Worm (Caenorhabditis elegans) whole organism, L2 larva: ENCODE data around the gene rha-1.

ENCODE experiments used
- C34F6.9 ChIP-seq: fragments of 150-350 bp; optimal IDR thresholded peaks from 2 replicates; lab custom pipeline; 2014; ENCODE audit warnings: missing biosample characterization, missing genetic modification characterization
- F13H6.1 ChIP-seq: sonication (generic microtip); optimal IDR thresholded peaks from 2 replicates; lab custom pipeline; 2016; ENCODE audit warnings: missing genetic modification characterization, missing compliant biosample characterization
- Y55F3AM.14 ChIP-seq: fragments of 200-800 bp; sonication (Bioruptor generic); optimal IDR thresholded peaks from 2 replicates; lab custom pipeline; 2018; ENCODE audit warnings: mild to moderate bottlenecking, missing genetic modification characterization, missing compliant biosample characterization
- ZK546.5 ChIP-seq: sonication (generic microtip); optimal IDR thresholded peaks from 2 replicates; lab custom pipeline; 2017; ENCODE audit warnings: missing biosample characterization, missing genetic modification characterization
- ama-1 ChIP-seq: fragments of 150-350 bp; optimal IDR thresholded peaks from 2 replicates; lab custom pipeline; 2018; ENCODE audit warnings: inconsistent platforms
- blmp-1 ChIP-seq: sonication (generic microtip); optimal IDR thresholded peaks from 2 replicates; lab custom pipeline; 2017; ENCODE audit warnings: missing genetic modification characterization, mild to moderate bottlenecking, missing compliant biosample characterization, antibody characterized with exemption, moderate library complexity; ENCODE audit not compliant: insufficient read depth
- ceh-16 ChIP-seq: fragments of 150-350 bp; optimal IDR thresholded peaks from 2 replicates; lab custom pipeline; 2014; ENCODE audit warnings: missing biosample characterization, missing genetic modification characterization
- ceh-82 ChIP-seq: fragments of 150-350 bp; optimal IDR thresholded peaks from 2 replicates; lab custom pipeline; 2014; ENCODE audit warnings: missing biosample characterization, missing genetic modification characterization
- crh-2 ChIP-seq: sonication (generic microtip); optimal IDR thresholded peaks from 2 replicates; lab custom pipeline; 2017; ENCODE audit warnings: missing biosample characterization, missing genetic modification characterization
- dmd-4 ChIP-seq: sonication (generic microtip); optimal IDR thresholded peaks from 2 replicates; lab custom pipeline; 2017; ENCODE audit warnings: missing biosample characterization, missing genetic modification characterization
- egl-27 ChIP-seq: sonication (generic microtip); optimal IDR thresholded peaks from 3 replicates; lab custom pipeline; 2017; ENCODE audit warnings: missing biosample characterization, missing genetic modification reagents, missing genetic modification characterization
- fos-1 ChIP-seq: fragments of 150-350 bp; optimal IDR thresholded peaks from 2 replicates; lab custom pipeline; 2014; ENCODE audit warnings: missing biosample characterization, missing genetic modification characterization
- gmeb-1 ChIP-seq: fragments of 150-350 bp; optimal IDR thresholded peaks from 2 replicates; lab custom pipeline; 2014; ENCODE audit warnings: missing biosample characterization, missing genetic modification characterization
- lin-11 ChIP-seq: fragments of 150-350 bp; sonication (generic microtip); optimal IDR thresholded peaks from 2 replicates; lab custom pipeline; 2014; ENCODE audit warnings: missing biosample characterization, missing genetic modification characterization, inconsistent platforms, mixed read lengths
- lin-13 ChIP-seq: fragments of 150-350 bp; optimal IDR thresholded peaks from 2 replicates; lab custom pipeline; 2014; ENCODE audit warnings: missing biosample characterization, missing genetic modification reagents, missing genetic modification characterization
- lin-39 ChIP-seq: fragments of 150-350 bp; optimal IDR thresholded peaks from 2 replicates; lab custom pipeline; 2014; ENCODE audit warnings: missing biosample characterization, missing genetic modification reagents, missing genetic modification characterization
- lsy-2 ChIP-seq, 2 experiments: fragments of 150-350 bp in 1 of 2; sonication (generic microtip) in 1 of 2; optimal IDR thresholded peaks; 2 replicates each; lab custom pipeline; 2014 to 2017; ENCODE audit warnings: missing biosample characterization in 2 of 2, missing genetic modification characterization in 2 of 2
- mab-5 ChIP-seq: fragments of 150-350 bp; optimal IDR thresholded peaks from 2 replicates; lab custom pipeline; 2014; ENCODE audit warnings: missing biosample characterization, missing genetic modification characterization
- mbf-1 ChIP-seq: sonication (generic microtip); optimal IDR thresholded peaks from 2 replicates; lab custom pipeline; 2017; ENCODE audit warnings: missing biosample characterization, missing genetic modification characterization
- nhr-11 ChIP-seq: fragments of 150-350 bp; optimal IDR thresholded peaks from 2 replicates; lab custom pipeline; 2014; ENCODE audit warnings: missing biosample characterization, missing genetic modification characterization
- nhr-129 ChIP-seq: fragments of 150-350 bp; optimal IDR thresholded peaks from 2 replicates; lab custom pipeline; 2014; ENCODE audit warnings: missing biosample characterization, missing genetic modification characterization
- nhr-237 ChIP-seq: fragments of 150-350 bp; optimal IDR thresholded peaks from 2 replicates; lab custom pipeline; 2014; ENCODE audit warnings: missing biosample characterization, missing genetic modification characterization
- nhr-25 ChIP-seq: fragments of 150-350 bp; sonication (generic microtip); optimal IDR thresholded peaks from 3 replicates; lab custom pipeline; 2014; ENCODE audit warnings: missing biosample characterization, missing genetic modification characterization
- nhr-6 ChIP-seq: fragments of 150-350 bp; optimal IDR thresholded peaks from 2 replicates; lab custom pipeline; 2014; ENCODE audit warnings: missing biosample characterization, missing genetic modification characterization
- sem-4 ChIP-seq: fragments of 150-350 bp; optimal IDR thresholded peaks from 2 replicates; lab custom pipeline; 2014; ENCODE audit warnings: missing biosample characterization, missing genetic modification reagents, missing genetic modification characterization
- skn-1 ChIP-seq: sonication (generic microtip); optimal IDR thresholded peaks from 2 replicates; lab custom pipeline; 2017; ENCODE audit warnings: missing biosample characterization, missing genetic modification characterization
- sma-3 ChIP-seq: sonication (generic microtip); optimal IDR thresholded peaks from 2 replicates; lab custom pipeline; 2016; ENCODE audit warnings: missing genetic modification reagents, missing genetic modification characterization, missing compliant biosample characterization
- unc-55 ChIP-seq: fragments of 150-350 bp; sonication (generic microtip); optimal IDR thresholded peaks from 3 replicates; lab custom pipeline; 2014; ENCODE audit warnings: missing biosample characterization, missing genetic modification reagents, missing genetic modification characterization
- unc-62 ChIP-seq: fragments of 150-350 bp; optimal IDR thresholded peaks from 2 replicates; lab custom pipeline; 2014; ENCODE audit warnings: missing biosample characterization, missing genetic modification reagents, missing genetic modification characterization
- zag-1 ChIP-seq: fragments of 150-350 bp; optimal IDR thresholded peaks from 2 replicates; lab custom pipeline; 2014; ENCODE audit warnings: missing biosample characterization, missing genetic modification characterization
- ztf-4 ChIP-seq: fragments of 150-350 bp; optimal IDR thresholded peaks from 2 replicates; lab custom pipeline; 2014; ENCODE audit warnings: missing biosample characterization, missing genetic modification characterization

rha-1 gene

ce11 chrII:8896541-8896940 lies 13.1 kb upstream of the rha-1 start, which contains the start of gene lat-1:
lat-1 (plus strand) TSS chrII:8896841.
- TF ChIP-seq F13H6.1, result no peak
- TF ChIP-seq unc-62 (GFP tag; lab: Kevin White, UChicago), result no peak
- TF ChIP-seq crh-2 (tag; lab: Kevin White, UChicago), result no peak
- no peak for TF ChIP-seq lsy-2 (tag; optimal IDR thresholded peaks at IDR 0.05; lab: Kevin White, UChicago)
- no peak for TF ChIP-seq blmp-1 (tag; lab: Kevin White, UChicago)
- TF ChIP-seq fos-1 (tag; lab: Kevin White, UChicago), result no peak
- no peak for TF ChIP-seq ZK546.5
- no peak for TF ChIP-seq ceh-16
- no peak for TF ChIP-seq mab-5 (tag; lab: Kevin White, UChicago)
- no peak for TF ChIP-seq mbf-1 (tag; lab: Kevin White, UChicago)
- no peak for TF ChIP-seq ceh-82 (tag; lab: Kevin White, UChicago)
- no peak for TF ChIP-seq sma-3 (GFP tag; lab: Kevin White, UChicago)
- no peak for TF ChIP-seq nhr-25
- no peak for TF ChIP-seq ztf-4
- TF ChIP-seq dmd-4 (tag; lab: Kevin White, UChicago), result no peak
- TF ChIP-seq zag-1 (tag; lab: Kevin White, UChicago), result no peak
- no peak for TF ChIP-seq nhr-11 (tag; lab: Kevin White, UChicago)
- TF ChIP-seq skn-1, result no peak
- no peak for TF ChIP-seq lin-39
- TF ChIP-seq nhr-129, result no peak

- no peak for TF ChIP-seq lin-11 (tag; lab: Kevin White, UChicago)
- peak; percentile 47 for TF ChIP-seq fos-1 (tag; lab: Kevin White, UChicago)
- TF ChIP-seq sem-4 (tag; lab: Kevin White, UChicago), result no peak
- no peak for TF ChIP-seq Y55F3AM.14
- no peak for TF ChIP-seq crh-2 (tag; lab: Kevin White, UChicago)
- TF ChIP-seq, all 48 proteins: peak for 1
Measured at ce11 chrII:8895895-8896294, 12.4 kb upstream of the rha-1 start.

DNA sequence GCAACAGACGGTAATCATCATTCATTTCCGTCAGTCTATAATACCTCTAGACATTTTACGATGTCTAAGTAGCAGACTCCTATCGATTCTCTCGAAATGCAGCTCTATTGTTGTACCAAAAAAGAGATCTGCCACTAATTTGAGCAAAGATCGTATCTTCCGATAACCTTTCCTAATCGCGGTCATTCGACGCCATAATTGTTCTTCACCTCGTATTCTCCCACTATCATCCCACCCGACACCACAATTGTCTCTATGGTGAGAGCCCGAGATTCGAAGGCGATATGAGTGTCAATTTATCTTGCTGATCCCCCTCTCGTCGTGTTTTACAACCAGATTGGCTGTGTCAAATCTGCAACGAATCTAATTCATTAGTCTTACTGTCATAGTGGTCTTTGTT lies 11.9 kb upstream of the rha-1 start:
- TF ChIP-seq lin-39, result no peak
- no peak for TF ChIP-seq nhr-11 (tag; lab: Kevin White, UChicago)
- no peak for TF ChIP-seq blmp-1 (tag; lab: Kevin White, UChicago)

- TF ChIP-seq nhr-6 (tag; lab: Kevin White, UChicago) (no peak), Y55F3AM.14 (no peak), blmp-1 (tag; lab: Kevin White, UChicago) (no peak), C34F6.9 (tag; lab: Kevin White, UChicago) (peak; percentile 19), lin-11 (tag; lab: Kevin White, UChicago) (peak; percentile 6), nhr-129 (peak; percentile 8), gmeb-1 (tag; lab: Kevin White, UChicago) (no peak), dmd-4 (tag; lab: Kevin White, UChicago) (no peak)
Measured at ce11 chrII:8891606-8892005, 8.1 kb upstream of the rha-1 start.

DNA sequence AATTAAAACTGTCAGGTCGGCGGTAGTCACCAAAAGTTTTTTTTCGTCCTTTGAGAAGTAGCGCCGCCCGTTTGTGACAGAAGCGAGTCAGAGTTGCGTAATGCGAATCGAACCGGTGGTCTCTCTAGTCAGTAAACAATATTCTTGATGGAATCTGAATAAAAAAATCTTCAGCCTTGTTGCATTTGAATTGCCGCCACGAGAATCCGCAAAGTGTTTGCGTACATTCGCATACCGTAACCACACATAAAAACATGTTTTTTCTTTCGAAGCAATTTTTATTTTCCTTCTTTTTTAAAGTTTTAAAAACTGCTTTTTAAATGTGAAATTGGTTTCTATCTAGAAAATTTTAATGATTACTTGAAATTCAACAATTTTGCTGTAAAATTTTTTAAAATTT lies 7.6 kb upstream of the rha-1 start:
- peak in 1 of 2 experiments; percentile 39 for TF ChIP-seq lsy-2 (tag; optimal IDR thresholded peaks at IDR 0.05; lab: Kevin White, UChicago)
- no peak for TF ChIP-seq unc-55 (GFP tag; lab: Kevin White, UChicago)
- TF ChIP-seq, all 48 proteins: peak for 1

DNA sequence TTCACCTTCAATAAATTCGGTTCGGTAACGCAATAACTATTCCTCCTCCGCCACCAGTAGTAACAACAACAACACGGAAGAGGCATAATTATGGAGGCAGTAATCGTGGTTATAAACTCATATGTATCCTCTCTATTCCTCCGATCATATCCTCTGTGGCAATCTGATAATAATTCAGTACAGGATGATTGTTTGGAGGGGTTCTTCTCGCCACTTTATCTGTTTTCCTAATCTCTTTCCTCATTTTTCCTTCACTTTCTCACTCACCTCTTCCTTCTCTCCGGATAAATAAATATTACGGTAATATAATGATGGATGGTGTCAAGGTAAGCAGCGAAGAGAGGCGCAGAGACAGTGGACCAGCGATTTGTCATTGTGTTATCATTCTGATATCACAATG lies 7.1 kb upstream of the rha-1 start:
- TF ChIP-seq Y55F3AM.14 (no peak), lin-11 (tag; lab: Kevin White, UChicago) (no peak)

- TF ChIP-seq lin-13 (GFP tag; lab: Kevin White, UChicago) (no peak), nhr-237 (no peak), lin-39 (no peak), ceh-16 (no peak)
Measured at ce11 chrII:8890017-8890416, 6.6 kb upstream of the rha-1 start.

DNA sequence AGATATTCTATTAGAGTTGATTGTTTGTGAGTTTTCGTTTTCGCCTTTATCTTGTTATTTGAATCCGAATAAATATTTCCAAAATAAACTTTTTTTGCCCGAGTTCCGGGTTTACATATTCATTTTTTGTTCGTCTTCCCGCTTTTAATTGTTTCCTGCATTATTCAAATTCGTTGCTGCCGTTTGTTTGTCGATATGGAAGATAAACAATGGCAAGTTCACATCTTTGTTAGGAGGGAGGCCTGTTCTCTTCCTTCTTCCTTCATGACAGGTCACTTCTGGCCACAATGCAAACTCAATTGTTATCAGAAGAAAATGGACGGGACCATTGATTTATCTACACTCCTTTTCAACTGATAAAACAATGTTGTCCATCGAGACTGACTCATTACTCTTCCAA lies 6.1 kb upstream of the rha-1 start:
- TF ChIP-seq ama-1 (lab: Kevin White, UChicago), result no peak
- TF ChIP-seq nhr-237, result no peak
- TF ChIP-seq egl-27 (tag; lab: Kevin White, UChicago), result no peak
- TF ChIP-seq ZK546.5, result no peak
- no peak for TF ChIP-seq unc-55 (GFP tag; lab: Kevin White, UChicago)
- TF ChIP-seq nhr-25, result no peak
